Worm (Caenorhabditis elegans) whole organism, L1 larva: Measurements from ENCODE around the gene C23H3.9.
A peak's percentile ranks its signal among the peaks of the same experiment; 100 is the strongest.

Source experiments
- C34B4.2 ChIP-seq: sonication (generic microtip); optimal IDR thresholded peaks from 2 replicates; lab custom pipeline; 2017; ENCODE audit warnings: mild to moderate bottlenecking, missing genetic modification characterization, missing compliant biosample characterization
- alr-1 ChIP-seq: fragments of 200-800 bp; sonication (Bioruptor generic); optimal IDR thresholded peaks from 2 replicates; lab custom pipeline; 2018; ENCODE audit warnings: borderline replicate concordance, mild to moderate bottlenecking, missing genetic modification characterization, missing compliant biosample characterization
- ceh-82 ChIP-seq, 3 experiments: fragments of 150-350 bp in 1 of 3; sonication (generic microtip) in 2 of 3; optimal IDR thresholded peaks; 2 replicates each; lab custom pipeline; 2014 to 2017; ENCODE audit warnings: missing biosample characterization in 3 of 3, missing genetic modification characterization in 3 of 3
- efl-1 ChIP-seq, 4 experiments: fragments of 150-350 bp; optimal IDR thresholded peaks in 3 of 4; peaks in 1 of 4; 1 replicate in 1 of 4; 2 replicates in 3 of 4; lab custom pipeline; 2014; ENCODE audit warnings: missing biosample characterization in 2 of 4, missing genetic modification characterization in 2 of 4, missing genetic modification reagents in 2 of 4
- efl-3 ChIP-seq: fragments of 200-800 bp; sonication (Bioruptor generic); optimal IDR thresholded peaks from 2 replicates; lab custom pipeline; 2018; ENCODE audit warnings: mild to moderate bottlenecking, missing genetic modification characterization, missing compliant biosample characterization
- egl-27 ChIP-seq, 2 experiments: fragments of 150-350 bp in 1 of 2; sonication (generic microtip); optimal IDR thresholded peaks; 3 replicates each; lab custom pipeline; 2017 to 2018; ENCODE audit warnings: missing biosample characterization in 2 of 2, missing genetic modification characterization in 2 of 2, missing genetic modification reagents in 2 of 2
- elt-2 ChIP-seq: sonication (generic microtip); optimal IDR thresholded peaks from 2 replicates; lab custom pipeline; 2016; ENCODE audit warnings: missing genetic modification characterization, mild to moderate bottlenecking, inconsistent platforms, missing compliant biosample characterization, missing genetic modification reagents
- fkh-10 ChIP-seq: sonication (generic microtip); optimal IDR thresholded peaks from 2 replicates; lab custom pipeline; 2017; ENCODE audit warnings: missing biosample characterization, missing genetic modification reagents, missing genetic modification characterization
- fkh-4 ChIP-seq: sonication (generic microtip); optimal IDR thresholded peaks from 2 replicates; lab custom pipeline; 2016; ENCODE audit warnings: missing compliant biosample characterization, missing genetic modification characterization, borderline replicate concordance
- fos-1 ChIP-seq: fragments of 150-350 bp; optimal IDR thresholded peaks from 2 replicates; lab custom pipeline; 2014; ENCODE audit warnings: missing biosample characterization, missing genetic modification characterization
- hlh-17 ChIP-seq: fragments of 200-800 bp; sonication (Bioruptor generic); optimal IDR thresholded peaks from 2 replicates; lab custom pipeline; 2018; ENCODE audit warnings: missing genetic modification characterization, mild to moderate bottlenecking, missing compliant biosample characterization, moderate library complexity, borderline replicate concordance
- hlh-4 ChIP-seq: sonication (generic microtip); optimal IDR thresholded peaks from 2 replicates; lab custom pipeline; 2016; ENCODE audit warnings: mild to moderate bottlenecking, missing genetic modification characterization, missing compliant biosample characterization
- isw-1 ChIP-seq: fragments of 200-800 bp; sonication (Bioruptor generic); IDR thresholded peaks from 2 replicates; pipeline ENCODE4 v1.3.6; 2022; ENCODE audit warnings: missing genetic modification characterization, missing compliant biosample characterization
- lin-13 ChIP-seq: fragments of 150-350 bp; optimal IDR thresholded peaks from 2 replicates; lab custom pipeline; 2014; ENCODE audit warnings: missing biosample characterization, missing genetic modification reagents, missing genetic modification characterization
- lin-14 ChIP-seq: fragments of 200-800 bp; sonication (Bioruptor generic); optimal IDR thresholded peaks from 2 replicates; lab custom pipeline; 2018; ENCODE audit warnings: mild to moderate bottlenecking, missing genetic modification characterization, moderate library complexity, missing compliant biosample characterization
- lin-15B ChIP-seq: fragments of 150-350 bp; sonication (generic microtip); optimal IDR thresholded peaks from 3 replicates; lab custom pipeline; 2014; ENCODE audit warnings: missing biosample characterization, missing genetic modification characterization
- lin-35 ChIP-seq, 2 experiments: fragments of 150-350 bp; optimal IDR thresholded peaks; 2 replicates each; lab custom pipeline; 2014; ENCODE audit warnings: missing biosample characterization in 2 of 2, missing genetic modification characterization in 2 of 2, missing genetic modification reagents in 2 of 2
- lir-3 ChIP-seq: sonication (generic microtip); optimal IDR thresholded peaks from 2 replicates; lab custom pipeline; 2016; ENCODE audit warnings: mild to moderate bottlenecking, missing genetic modification characterization, moderate library complexity, missing compliant biosample characterization; ENCODE audit not compliant: poor library complexity
- mab-9 ChIP-seq: fragments of 200-800 bp; sonication (Bioruptor generic); IDR thresholded peaks from 2 replicates; pipeline ENCODE4 v1.3.6; 2022; ENCODE audit warnings: missing genetic modification reagents, missing genetic modification characterization, missing compliant biosample characterization
- mdl-1 ChIP-seq, 2 experiments: fragments of 150-350 bp; optimal IDR thresholded peaks; 2 replicates each; lab custom pipeline; 2014 to 2017; ENCODE audit warnings: missing biosample characterization in 2 of 2, missing genetic modification characterization in 2 of 2, inconsistent platforms in 1 of 2
- mef-2 ChIP-seq: fragments of 150-350 bp; optimal IDR thresholded peaks from 2 replicates; lab custom pipeline; 2014; ENCODE audit warnings: missing biosample characterization, missing genetic modification characterization
- mep-1 ChIP-seq: fragments of 150-350 bp; optimal IDR thresholded peaks from 2 replicates; lab custom pipeline; 2014; ENCODE audit warnings: missing biosample characterization, missing genetic modification characterization
- nhr-11 ChIP-seq: fragments of 150-350 bp; optimal IDR thresholded peaks from 2 replicates; lab custom pipeline; 2014; ENCODE audit warnings: missing biosample characterization, missing genetic modification characterization
- nhr-12 ChIP-seq: sonication (generic microtip); optimal IDR thresholded peaks from 2 replicates; lab custom pipeline; 2017; ENCODE audit warnings: missing biosample characterization, missing genetic modification characterization
- nhr-19 ChIP-seq: fragments of 200-800 bp; sonication (Bioruptor generic); conservative IDR thresholded peaks from 2 replicates; pipeline ENCODE4 v1.3.6; 2022; ENCODE audit warnings: missing genetic modification characterization, missing compliant biosample characterization
- nhr-20 ChIP-seq: sonication (generic microtip); optimal IDR thresholded peaks from 2 replicates; lab custom pipeline; 2016; ENCODE audit warnings: mild to moderate bottlenecking, missing genetic modification characterization, missing compliant biosample characterization
- nhr-237 ChIP-seq: fragments of 150-350 bp; optimal IDR thresholded peaks from 2 replicates; lab custom pipeline; 2014; ENCODE audit warnings: missing biosample characterization, missing genetic modification characterization
- nhr-71 ChIP-seq: sonication (generic microtip); optimal IDR thresholded peaks from 2 replicates; lab custom pipeline; 2016; ENCODE audit warnings: mild to moderate bottlenecking, missing genetic modification characterization, moderate library complexity, missing compliant biosample characterization
- nhr-76 ChIP-seq: sonication (generic microtip); optimal IDR thresholded peaks from 2 replicates; lab custom pipeline; 2017; ENCODE audit warnings: missing biosample characterization, missing genetic modification characterization
- nhr-85 ChIP-seq: sonication (generic microtip); peaks from one replicate; lab custom pipeline; 2016; ENCODE audit warnings: missing genetic modification characterization, inconsistent platforms, missing compliant biosample characterization
- nhr-90 ChIP-seq: sonication (generic microtip); optimal IDR thresholded peaks from 2 replicates; lab custom pipeline; 2016; ENCODE audit warnings: mild to moderate bottlenecking, missing genetic modification characterization, missing compliant biosample characterization; ENCODE audit not compliant: poor library complexity
- pag-3 ChIP-seq: sonication (generic microtip); optimal IDR thresholded peaks from 2 replicates; lab custom pipeline; 2017; ENCODE audit warnings: missing genetic modification characterization, mild to moderate bottlenecking, missing compliant biosample characterization, antibody characterized with exemption, borderline replicate concordance; ENCODE audit not compliant: insufficient read depth
- pax-3 ChIP-seq: fragments of 200-800 bp; sonication (Bioruptor generic); optimal IDR thresholded peaks from 2 replicates; lab custom pipeline; 2018; ENCODE audit warnings: mild to moderate bottlenecking, missing genetic modification characterization, moderate library complexity, missing compliant biosample characterization
- rnt-1 ChIP-seq: sonication (generic microtip); optimal IDR thresholded peaks from 2 replicates; lab custom pipeline; 2016; ENCODE audit warnings: mild to moderate bottlenecking, missing genetic modification characterization, moderate library complexity, missing compliant biosample characterization
- snu-23 ChIP-seq: sonication (generic microtip); optimal IDR thresholded peaks from 2 replicates; lab custom pipeline; 2016; ENCODE audit warnings: missing genetic modification characterization, missing compliant biosample characterization
- swsn-7 ChIP-seq: sonication (generic microtip); optimal IDR thresholded peaks from 2 replicates; lab custom pipeline; 2016; ENCODE audit warnings: missing genetic modification characterization, missing compliant biosample characterization
- tbx-2 ChIP-seq: sonication (generic microtip); optimal IDR thresholded peaks from 2 replicates; lab custom pipeline; 2016; ENCODE audit warnings: missing genetic modification characterization, missing compliant biosample characterization
- tlp-1 ChIP-seq: fragments of 150-350 bp; optimal IDR thresholded peaks from 2 replicates; lab custom pipeline; 2014; ENCODE audit warnings: missing biosample characterization, missing genetic modification characterization
- unc-130 ChIP-seq: fragments of 150-350 bp; optimal IDR thresholded peaks from 2 replicates; lab custom pipeline; 2017; ENCODE audit warnings: missing biosample characterization, missing genetic modification characterization, inconsistent platforms
- unc-62 ChIP-seq: fragments of 150-350 bp; optimal IDR thresholded peaks from 2 replicates; lab custom pipeline; 2014; ENCODE audit warnings: missing biosample characterization, missing genetic modification reagents, missing genetic modification characterization
- unc-86 ChIP-seq: sonication (generic microtip); optimal IDR thresholded peaks from 2 replicates; lab custom pipeline; 2016; ENCODE audit warnings: missing genetic modification characterization, missing compliant biosample characterization
- unc-98 ChIP-seq: fragments of 200-800 bp; sonication (Bioruptor generic); IDR thresholded peaks from 2 replicates; pipeline ENCODE4 v1.3.6; 2022; ENCODE audit warnings: missing genetic modification characterization, missing compliant biosample characterization
- xbp-1 ChIP-seq: sonication (generic microtip); optimal IDR thresholded peaks from 2 replicates; lab custom pipeline; 2016; ENCODE audit warnings: missing genetic modification characterization, missing compliant biosample characterization
- zip-4 ChIP-seq: fragments of 200-800 bp; sonication (Bioruptor generic); optimal IDR thresholded peaks from 2 replicates; lab custom pipeline; 2018; ENCODE audit warnings: mild to moderate bottlenecking, missing genetic modification characterization, moderate library complexity, missing compliant biosample characterization
- ztf-11 ChIP-seq, 2 experiments: sonication (generic microtip); optimal IDR thresholded peaks; 2 replicates each; lab custom pipeline; 2016 to 2017; ENCODE audit warnings: missing genetic modification characterization in 2 of 2, missing biosample characterization in 1 of 2, missing compliant biosample characterization in 1 of 2
- ztf-4 ChIP-seq: fragments of 150-350 bp; optimal IDR thresholded peaks from 2 replicates; lab custom pipeline; 2014; ENCODE audit warnings: missing biosample characterization, missing genetic modification characterization

The C23H3.9 gene

ce11 chrII:79166-79565 lies at the start of gene C23H3.9:
TSS of gene C23H3.9 (minus strand) at chrII:79266.
- no peak for TF ChIP-seq xbp-1
- no peak for TF ChIP-seq unc-86 (tag; lab: Kevin White, UChicago)
- no peak for TF ChIP-seq mdl-1 (tag; optimal IDR thresholded peaks at IDR 0.05; lab: Kevin White, UChicago)
- no peak for TF ChIP-seq fkh-4
- TF ChIP-seq isw-1 (GFP tag; lab: Robert Waterston, UW) = no peak
- TF ChIP-seq ceh-82 (tag; optimal IDR thresholded peaks at IDR 0.05; lab: Kevin White, UChicago) = no peak
- TF ChIP-seq efl-3 (GFP tag; lab: Kevin White, UChicago) = no peak
- TF ChIP-seq elt-2 (tag; lab: Kevin White, UChicago) = no peak
- TF ChIP-seq fkh-10 (GFP tag; lab: Kevin White, UChicago) = no peak
- no peak for TF ChIP-seq zip-4 (GFP tag; lab: Kevin White, UChicago)
- TF ChIP-seq lir-3 = no peak
- TF ChIP-seq rnt-1 = no peak
- no peak for TF ChIP-seq nhr-76
- no peak for TF ChIP-seq tbx-2 (tag; lab: Kevin White, UChicago)
- TF ChIP-seq ztf-4 = no peak
- no peak for TF ChIP-seq nhr-19 (GFP tag; lab: Robert Waterston, UW)
- TF ChIP-seq hlh-17 (GFP tag; lab: Kevin White, UChicago) = no peak

ce11 chrII:124904-125303 lies 45.8 kb upstream of the C23H3.9 start, which contains the start of gene nmur-2:
TSS of gene nmur-2 (minus strand) at chrII:125004.
- TF ChIP-seq hlh-4 (tag; lab: Kevin White, UChicago) = peak; percentile 0
- no peak for TF ChIP-seq egl-27 (tag; optimal IDR thresholded peaks at IDR 0.05; lab: Kevin White, UChicago)
- no peak for TF ChIP-seq nhr-19 (GFP tag; lab: Robert Waterston, UW)
- TF ChIP-seq nhr-11 = no peak

ce11 chrII:122494-122893 lies 43.4 kb upstream of the C23H3.9 start:
- TF ChIP-seq lin-15B (tag; lab: Kevin White, UChicago) (no peak), lin-35 (GFP tag; optimal IDR thresholded peaks at IDR 0.05; lab: Kevin White, UChicago) (no peak), nhr-11 (no peak), tlp-1 (tag; lab: Kevin White, UChicago) (no peak), xbp-1 (no peak), efl-1 (optimal IDR thresholded peaks at IDR 0.05; lab: Kevin White, UChicago) (no peak), efl-1 (GFP tag; optimal IDR thresholded peaks at IDR 0.05 in 1 of 2; lab: Kevin White, UChicago) (no peak), pax-3 (tag; lab: Kevin White, UChicago) (no peak), nhr-76 (no peak), mep-1 (tag; lab: Kevin White, UChicago) (no peak), unc-86 (tag; lab: Kevin White, UChicago) (no peak), pag-3 (tag; lab: Kevin White, UChicago) (no peak), nhr-20 (tag; lab: Kevin White, UChicago) (no peak), hlh-4 (tag; lab: Kevin White, UChicago) (no peak), nhr-237 (tag; lab: Kevin White, UChicago) (no peak), nhr-90 (tag; lab: Kevin White, UChicago) (no peak), lin-13 (GFP tag; lab: Kevin White, UChicago) (no peak), mef-2 (tag; lab: Kevin White, UChicago) (no peak)

- peak; percentile 89 for TF ChIP-seq lin-14 (GFP tag; lab: Kevin White, UChicago)
- TF ChIP-seq elt-2 (tag; lab: Kevin White, UChicago) = no peak
- no peak for TF ChIP-seq C34B4.2 (tag; lab: Kevin White, UChicago)
- TF ChIP-seq unc-130 (tag; lab: Kevin White, UChicago) = no peak
- no peak for TF ChIP-seq alr-1
- peak; percentile 1 to 53 for TF ChIP-seq lin-35 (GFP tag; optimal IDR thresholded peaks at IDR 0.05; lab: Kevin White, UChicago)
- peak; percentile 43 for TF ChIP-seq nhr-20 (tag; lab: Kevin White, UChicago)
- no peak for TF ChIP-seq ztf-11 (tag; optimal IDR thresholded peaks at IDR 0.05; lab: Kevin White, UChicago)
- no peak for TF ChIP-seq fos-1 (tag; lab: Kevin White, UChicago)
- TF ChIP-seq swsn-7 (tag; lab: Kevin White, UChicago) = peak; percentile 1
- TF ChIP-seq nhr-12 = no peak
- peak; percentile 52 for TF ChIP-seq snu-23 (GFP tag; lab: Kevin White, UChicago)
- peak; percentile 89 for TF ChIP-seq nhr-85 (tag; lab: Kevin White, UChicago)
- peak; percentile 29 for TF ChIP-seq nhr-71 (tag; lab: Kevin White, UChicago)
- no peak for TF ChIP-seq nhr-76
- TF ChIP-seq unc-98 (GFP tag; lab: Robert Waterston, UW) = no peak
- no peak for TF ChIP-seq mab-9
- TF ChIP-seq unc-62 (GFP tag; lab: Kevin White, UChicago) = no peak
- TF ChIP-seq efl-3 (GFP tag; lab: Kevin White, UChicago) = no peak
Observed at ce11 chrII:122008-122407, 42.9 kb upstream of the C23H3.9 start.
